Fruit fly (Drosophila melanogaster) whole organism, embryonic: Measurements from ENCODE around the gene CG11374.

Source experiments
- CG1024 ChIP-seq: fragments of 200-800 bp; sonication (Bioruptor generic); IDR thresholded peaks from 2 replicates; pipeline ENCODE4 v1.3.6; 2022; ENCODE audit warnings: missing biosample characterization, missing genetic modification characterization
- CG11093 ChIP-seq: fragments of 200-800 bp; sonication (Bioruptor generic); IDR thresholded peaks from 3 replicates; pipeline ENCODE4 v1.3.6; 2022; ENCODE audit warnings: missing biosample characterization, missing genetic modification characterization
- CG13123 ChIP-seq: fragments of 200-800 bp; sonication (Bioruptor generic); optimal IDR thresholded peaks from 2 replicates; lab custom pipeline; 2016; ENCODE audit warnings: missing biosample characterization, missing genetic modification characterization
- CG13296 ChIP-seq: fragments of 200-800 bp; sonication (Bioruptor generic); optimal IDR thresholded peaks from 3 replicates; lab custom pipeline; 2018; ENCODE audit warnings: missing biosample characterization, mild to moderate bottlenecking, missing genetic modification characterization
- CG13775 ChIP-seq: fragments of 200-800 bp; sonication (Bioruptor generic); optimal IDR thresholded peaks from 3 replicates; lab custom pipeline; 2017; ENCODE audit warnings: missing biosample characterization, mild to moderate bottlenecking, missing genetic modification characterization
- CG15269 ChIP-seq: fragments of 200-800 bp; sonication (Bioruptor generic); optimal IDR thresholded peaks from 2 replicates; lab custom pipeline; 2018; ENCODE audit warnings: missing biosample characterization, mild to moderate bottlenecking, missing genetic modification characterization, moderate library complexity
- CG17361 ChIP-seq: fragments of 200-800 bp; sonication (Bioruptor generic); IDR thresholded peaks from 3 replicates; pipeline ENCODE4 v1.3.6; 2022; ENCODE audit warnings: missing biosample characterization, missing genetic modification characterization
- CG17568 ChIP-seq: fragments of 200-800 bp; sonication (Bioruptor generic); optimal IDR thresholded peaks from 2 replicates; lab custom pipeline; 2018; ENCODE audit warnings: missing biosample characterization, mild to moderate bottlenecking, missing genetic modification characterization, moderate library complexity
- CG18619 ChIP-seq: fragments of 200-800 bp; sonication (Bioruptor generic); optimal IDR thresholded peaks from 3 replicates; lab custom pipeline; 2017; ENCODE audit warnings: missing biosample characterization, mild to moderate bottlenecking, missing genetic modification characterization
- CG2120 ChIP-seq: fragments of 200-800 bp; sonication (Bioruptor generic); optimal IDR thresholded peaks from 3 replicates; lab custom pipeline; 2016; ENCODE audit warnings: missing biosample characterization, missing genetic modification characterization
- CG2875 ChIP-seq: fragments of 200-800 bp; sonication (Bioruptor generic); optimal IDR thresholded peaks from 2 replicates; lab custom pipeline; 2017; ENCODE audit warnings: missing biosample characterization, mild to moderate bottlenecking, missing genetic modification characterization, missing genetic modification reagents
- CG31224 ChIP-seq: fragments of 200-800 bp; sonication (Bioruptor generic); IDR thresholded peaks from 2 replicates; pipeline ENCODE4 v1.3.6; 2022; ENCODE audit warnings: missing biosample characterization, missing genetic modification characterization
- CG32772 ChIP-seq: fragments of 200-800 bp; sonication (Bioruptor generic); IDR thresholded peaks from 2 replicates; pipeline ENCODE4 v1.3.6; 2022; ENCODE audit warnings: missing biosample characterization, missing genetic modification characterization
- CG4707 ChIP-seq: fragments of 200-800 bp; sonication (Bioruptor generic); optimal IDR thresholded peaks from 2 replicates; lab custom pipeline; 2018; ENCODE audit warnings: missing biosample characterization, mild to moderate bottlenecking, missing genetic modification characterization, moderate library complexity
- CG4854 ChIP-seq: fragments of 200-800 bp; sonication (Bioruptor generic); optimal IDR thresholded peaks from 2 replicates; lab custom pipeline; 2016; ENCODE audit warnings: missing biosample characterization, missing genetic modification characterization, inconsistent platforms
- CG5180 ChIP-seq: fragments of 200-800 bp; sonication (Bioruptor generic); optimal IDR thresholded peaks from 3 replicates; lab custom pipeline; 2017; ENCODE audit warnings: missing biosample characterization, missing genetic modification characterization, mild to moderate bottlenecking, moderate library complexity, missing genetic modification reagents
- CG6689 ChIP-seq: fragments of 200-800 bp; sonication (Bioruptor generic); IDR thresholded peaks from 2 replicates; pipeline ENCODE4 v1.3.6; 2022; ENCODE audit warnings: missing biosample characterization, missing genetic modification characterization
- CG6765 ChIP-seq: fragments of 200-800 bp; sonication (Bioruptor generic); optimal IDR thresholded peaks from 3 replicates; lab custom pipeline; 2017; ENCODE audit warnings: missing biosample characterization, mild to moderate bottlenecking, missing genetic modification characterization
- CG8944 ChIP-seq: fragments of 200-800 bp; sonication (Bioruptor generic); optimal IDR thresholded peaks from 3 replicates; lab custom pipeline; 2016; ENCODE audit warnings: missing biosample characterization, missing genetic modification characterization
- CG9609 ChIP-seq: fragments of 200-800 bp; sonication (Bioruptor generic); optimal IDR thresholded peaks from 3 replicates; lab custom pipeline; 2016; ENCODE audit warnings: missing biosample characterization, missing genetic modification characterization
- CG9797 ChIP-seq: fragments of 200-800 bp; sonication (Bioruptor generic); optimal IDR thresholded peaks from 3 replicates; lab custom pipeline; 2018; ENCODE audit warnings: missing biosample characterization, mild to moderate bottlenecking, missing genetic modification characterization
- CTCF ChIP-seq: fragments of 200-800 bp; sonication (Bioruptor generic); optimal IDR thresholded peaks from 2 replicates; lab custom pipeline; 2017; ENCODE audit warnings: missing biosample characterization, mild to moderate bottlenecking, missing genetic modification characterization, moderate library complexity
- CoRest ChIP-seq: fragments of 200-800 bp; sonication (Bioruptor generic); optimal IDR thresholded peaks from 3 replicates; lab custom pipeline; 2018; ENCODE audit warnings: missing biosample characterization, mild to moderate bottlenecking, missing genetic modification characterization, moderate library complexity
- Deaf1 ChIP-seq: fragments of 200-800 bp; optimal IDR thresholded peaks from 3 replicates; lab custom pipeline; 2019; ENCODE audit warnings: missing biosample characterization, mild to moderate bottlenecking, missing genetic modification characterization, moderate library complexity
- Fer2 ChIP-seq: fragments of 200-800 bp; sonication (Bioruptor generic); optimal IDR thresholded peaks from 2 replicates; lab custom pipeline; 2018; ENCODE audit warnings: missing biosample characterization, mild to moderate bottlenecking, missing genetic modification characterization, moderate library complexity
- GATAe ChIP-seq: fragments of 200-800 bp; sonication (Bioruptor generic); conservative IDR thresholded peaks from 2 replicates; pipeline ENCODE4 v1.3.6; 2022; ENCODE audit warnings: missing biosample characterization, missing genetic modification characterization
- H2.0 ChIP-seq: fragments of 200-800 bp; sonication (Bioruptor generic); IDR thresholded peaks from 2 replicates; pipeline ENCODE4 v1.3.6; 2022; ENCODE audit warnings: missing biosample characterization, missing genetic modification characterization
- HmgZ ChIP-seq: fragments of 200-800 bp; sonication (Bioruptor generic); optimal IDR thresholded peaks from 2 replicates; lab custom pipeline; 2018; ENCODE audit warnings: missing biosample characterization, mild to moderate bottlenecking, missing genetic modification characterization
- Hmr ChIP-seq: fragments of 200-800 bp; sonication (Bioruptor generic); optimal IDR thresholded peaks from 3 replicates; lab custom pipeline; 2017; ENCODE audit warnings: mild to moderate bottlenecking, missing biosample characterization, missing genetic modification reagents, missing genetic modification characterization
- MBD-R2 ChIP-seq: fragments of 200-800 bp; sonication (Bioruptor generic); IDR thresholded peaks from 2 replicates; pipeline ENCODE4 v1.3.6; 2022; ENCODE audit warnings: missing biosample characterization, missing genetic modification characterization
- Pdp1 ChIP-seq, 2 experiments: fragments of 200-800 bp; sonication (Bioruptor generic); optimal IDR thresholded peaks; 3 replicates each; lab custom pipeline; 2016; ENCODE audit warnings: missing biosample characterization in 2 of 2, missing genetic modification characterization in 2 of 2, mild to moderate bottlenecking in 1 of 2, moderate library complexity in 1 of 2
- Ssrp ChIP-seq: fragments of 200-800 bp; sonication (Bioruptor generic); optimal IDR thresholded peaks from 2 replicates; lab custom pipeline; 2018; ENCODE audit warnings: missing biosample characterization, mild to moderate bottlenecking, missing genetic modification characterization, moderate library complexity
- Trl ChIP-seq, 3 experiments: fragments of >200 bp in 2 of 3; fragments of 200-800 bp in 1 of 3; sonication (Bioruptor generic) in 1 of 3; optimal IDR thresholded peaks; 2 replicates in 1 of 3; 3 replicates in 2 of 3; lab custom pipeline; 2016 to 2017; ENCODE audit warnings: missing biosample characterization in 1 of 3, missing genetic modification characterization in 1 of 3
- YL-1 ChIP-seq: fragments of 200-800 bp; sonication (Bioruptor generic); optimal IDR thresholded peaks from 3 replicates; lab custom pipeline; 2017; ENCODE audit warnings: missing biosample characterization, mild to moderate bottlenecking, missing genetic modification characterization
- cg ChIP-seq: fragments of 200-800 bp; sonication (Bioruptor generic); optimal IDR thresholded peaks from 3 replicates; lab custom pipeline; 2019; ENCODE audit warnings: missing biosample characterization, mild to moderate bottlenecking, missing genetic modification characterization, moderate library complexity
- dan ChIP-seq: fragments of 200-800 bp; sonication (Bioruptor generic); IDR thresholded peaks from 2 replicates; pipeline ENCODE4 v1.3.6; 2022; ENCODE audit warnings: missing biosample characterization, missing genetic modification characterization
- en ChIP-seq: fragments of 200-800 bp; sonication (Bioruptor generic); optimal IDR thresholded peaks from 2 replicates; lab custom pipeline; 2016; ENCODE audit warnings: missing biosample characterization, missing genetic modification characterization
- fd102C ChIP-seq: fragments of 200-800 bp; sonication (Bioruptor generic); optimal IDR thresholded peaks from 2 replicates; lab custom pipeline; 2018; ENCODE audit warnings: missing biosample characterization, mild to moderate bottlenecking, missing genetic modification characterization, moderate library complexity
- fd3F ChIP-seq: fragments of 200-800 bp; sonication (Bioruptor generic); optimal IDR thresholded peaks from 2 replicates; lab custom pipeline; 2018; ENCODE audit warnings: missing biosample characterization, mild to moderate bottlenecking, missing genetic modification characterization, moderate library complexity
- kah ChIP-seq: fragments of 200-800 bp; sonication (Bioruptor generic); optimal IDR thresholded peaks from 2 replicates; lab custom pipeline; 2018; ENCODE audit warnings: missing biosample characterization, mild to moderate bottlenecking, missing genetic modification characterization
- kni ChIP-seq: fragments of 200-800 bp; sonication (Bioruptor generic); optimal IDR thresholded peaks from 3 replicates; lab custom pipeline; 2017; ENCODE audit warnings: mild to moderate bottlenecking, missing biosample characterization, missing genetic modification reagents, missing genetic modification characterization
- maf-S ChIP-seq: fragments of 200-800 bp; sonication (Bioruptor generic); optimal IDR thresholded peaks from 2 replicates; lab custom pipeline; 2016; ENCODE audit warnings: missing biosample characterization, missing genetic modification characterization
- nau ChIP-seq: fragments of 200-800 bp; sonication (Bioruptor generic); optimal IDR thresholded peaks from 3 replicates; lab custom pipeline; 2017; ENCODE audit warnings: missing biosample characterization, mild to moderate bottlenecking, missing genetic modification characterization, missing genetic modification reagents
- pho ChIP-seq: fragments of 200-800 bp; sonication (Bioruptor generic); optimal IDR thresholded peaks from 2 replicates; lab custom pipeline; 2016; ENCODE audit warnings: missing biosample characterization, missing genetic modification characterization
- sens ChIP-seq: fragments of 200-800 bp; sonication (Bioruptor generic); peaks from one replicate; lab custom pipeline; 2016; ENCODE audit warnings: missing biosample characterization, missing genetic modification characterization
- tgo ChIP-seq: fragments of 200-800 bp; sonication (Bioruptor generic); IDR thresholded peaks from 3 replicates; pipeline ENCODE4 v1.3.6; 2022; ENCODE audit warnings: missing biosample characterization, missing genetic modification characterization
- vvl ChIP-seq: fragments of 200-800 bp; sonication (Bioruptor generic); IDR thresholded peaks from 2 replicates; pipeline ENCODE4 v1.3.6; 2022; ENCODE audit warnings: missing biosample characterization, missing genetic modification characterization
- wek ChIP-seq: fragments of 200-800 bp; sonication (Bioruptor generic); optimal IDR thresholded peaks from 3 replicates; lab custom pipeline; 2018; ENCODE audit warnings: missing biosample characterization, mild to moderate bottlenecking, missing genetic modification characterization, moderate library complexity

CG11374 gene

DNA sequence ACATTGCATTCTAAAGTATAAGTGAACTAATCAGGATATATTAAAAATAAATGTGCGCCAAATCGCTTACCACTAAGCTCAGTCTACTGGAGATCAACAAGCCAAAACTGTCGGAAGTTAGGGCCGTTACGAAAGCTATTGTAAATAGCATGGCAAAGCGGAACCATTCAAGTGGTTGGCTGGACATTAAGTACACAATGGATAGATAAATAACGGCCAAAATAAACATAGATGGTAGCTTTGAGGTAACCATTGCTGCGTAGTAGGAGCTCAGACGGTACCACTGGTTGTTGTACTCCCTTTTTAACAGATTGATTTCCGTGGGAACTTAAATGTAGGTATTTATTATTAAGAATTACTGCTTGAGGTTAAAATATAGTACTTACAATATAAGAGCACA, 41.6 kb downstream of the CG11374 start (continued):
- TF ChIP-seq CG9797, result no peak
- TF ChIP-seq CG4707 (GFP tag; lab: Kevin White, UChicago), result peak; percentile 22
- peak; percentile 31 for TF ChIP-seq CG6765 (GFP tag; lab: Kevin White, UChicago)
- TF ChIP-seq Trl (optimal IDR thresholded peaks at IDR 0.05; lab: Kevin White, UChicago), result no peak
- peak; percentile 14 for TF ChIP-seq Trl (GFP tag; optimal IDR thresholded peaks at IDR 0.05; lab: Kevin White, UChicago)
- no peak for TF ChIP-seq CG8944 (GFP tag; lab: Kevin White, UChicago)
- peak; percentile 20 for TF ChIP-seq CG15269 (tag; lab: Kevin White, UChicago)
- TF ChIP-seq HmgZ (tag; lab: Kevin White, UChicago), result peak; percentile 14
- TF ChIP-seq CG5180 (GFP tag; lab: Kevin White, UChicago), result peak; percentile 40
- TF ChIP-seq wek (GFP tag; lab: Kevin White, UChicago), result peak; percentile 59
- peak; percentile 67 for TF ChIP-seq CG13296
- TF ChIP-seq CG4854 (GFP tag; lab: Kevin White, UChicago), result no peak
- TF ChIP-seq kni, result peak; percentile 75
- no peak for TF ChIP-seq YL-1 (GFP tag; lab: Kevin White, UChicago)
- TF ChIP-seq cg, result no peak
- no peak for TF ChIP-seq maf-S (GFP tag; lab: Kevin White, UChicago)
- TF ChIP-seq CTCF (GFP tag; lab: Kevin White, UChicago), result peak; percentile 16
- TF ChIP-seq sens (GFP tag; lab: Kevin White, UChicago), result peak; percentile 66
- TF ChIP-seq MBD-R2 (GFP tag; lab: Robert Waterston, UW), result no peak

DNA sequence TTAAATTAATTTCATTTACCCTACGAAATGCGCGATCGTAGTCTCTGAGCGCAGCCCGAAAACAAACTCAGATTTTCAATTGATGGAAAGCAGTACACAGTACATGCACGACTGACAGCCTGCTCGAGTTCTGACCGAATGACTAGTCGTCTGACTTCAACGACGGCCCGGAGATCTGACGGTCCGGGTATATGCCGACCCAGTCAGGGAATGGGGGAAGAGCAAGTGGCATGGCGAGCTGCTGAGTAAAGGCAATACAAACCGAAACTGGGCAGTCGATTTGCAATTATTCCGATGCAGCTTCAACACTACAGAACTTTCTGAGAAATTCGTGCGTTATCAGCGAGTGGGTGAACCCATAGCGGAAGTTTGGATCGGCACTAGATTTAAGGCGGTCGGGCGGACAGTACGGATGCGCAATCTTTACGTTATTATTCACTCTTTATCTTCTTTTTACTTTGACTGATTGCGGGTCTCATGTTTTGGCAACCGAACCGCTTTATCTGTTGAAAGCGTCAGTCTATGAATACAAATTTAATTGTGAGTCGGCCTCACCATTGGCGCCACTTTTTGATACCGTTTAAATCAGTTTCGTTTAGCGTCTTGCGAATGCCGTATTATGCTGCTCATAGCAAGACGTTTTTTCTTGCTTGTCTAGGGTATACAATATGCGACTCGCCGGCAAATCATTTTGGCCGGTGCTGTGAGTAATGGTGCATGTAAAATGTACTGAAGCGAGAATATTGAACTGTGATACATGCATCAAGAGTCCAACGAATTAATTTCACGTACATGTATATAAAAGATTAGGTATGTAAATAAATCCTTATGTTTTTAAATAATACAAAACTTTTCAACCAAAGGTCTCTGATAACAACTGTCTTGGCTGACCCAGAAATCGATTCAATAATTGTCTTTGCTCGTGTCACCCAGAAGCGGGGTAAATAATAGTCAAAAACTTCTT, 44.6 kb downstream of the CG11374 start:
- no peak for TF ChIP-seq GATAe (GFP tag; lab: Robert Waterston, UW)
- no peak for TF ChIP-seq Fer2 (tag; lab: Kevin White, UChicago)
- TF ChIP-seq Hmr (GFP tag; lab: Kevin White, UChicago), result no peak
- TF ChIP-seq CG11093 (GFP tag; lab: Robert Waterston, UW), result no peak
- TF ChIP-seq fd3F (GFP tag; lab: Kevin White, UChicago), result no peak
- TF ChIP-seq CoRest (tag; lab: Kevin White, UChicago), result no peak
- no peak for TF ChIP-seq dan (GFP tag; lab: Robert Waterston, UW)
- no peak for TF ChIP-seq CG9609 (GFP tag; lab: Kevin White, UChicago)
- TF ChIP-seq Pdp1 (GFP tag; optimal IDR thresholded peaks at IDR 0.05; lab: Kevin White, UChicago), result peak in 1 of 2 experiments; percentile 7
- no peak for TF ChIP-seq CG31224 (GFP tag; lab: Robert Waterston, UW)
- TF ChIP-seq nau (GFP tag; lab: Kevin White, UChicago), result no peak
- no peak for TF ChIP-seq CG18619
- no peak for TF ChIP-seq CG2875 (GFP tag; lab: Kevin White, UChicago)
- TF ChIP-seq CG13123 (GFP tag; lab: Kevin White, UChicago), result no peak
- no peak for TF ChIP-seq Ssrp
- no peak for TF ChIP-seq fd102C (GFP tag; lab: Kevin White, UChicago)
- TF ChIP-seq CG1024 (GFP tag; lab: Robert Waterston, UW), result no peak
- no peak for TF ChIP-seq tgo
- no peak for TF ChIP-seq CG6689 (GFP tag; lab: Robert Waterston, UW)
- peak; percentile 58 for TF ChIP-seq Deaf1 (tag; lab: Kevin White, UChicago)
- no peak for TF ChIP-seq CG32772 (GFP tag; lab: Robert Waterston, UW)
- TF ChIP-seq CG17568 (GFP tag; lab: Kevin White, UChicago), result peak; percentile 2
- TF ChIP-seq kah (GFP tag; lab: Kevin White, UChicago), result no peak
- TF ChIP-seq CG17361 (GFP tag; lab: Robert Waterston, UW), result peak; percentile 31; the same call in 1 of the 3 replicates
- peak; percentile 41; the same call in 1 of the 2 replicates for TF ChIP-seq vvl
- no peak for TF ChIP-seq H2.0
- peak; percentile 44 for TF ChIP-seq CG2120
- no peak for TF ChIP-seq pho (GFP tag; lab: Kevin White, UChicago)
- TF ChIP-seq CG13775, result no peak
- TF ChIP-seq en (GFP tag; lab: Kevin White, UChicago), result no peak
